Fruit fly (Drosophila melanogaster) whole organism, pupa: ENCODE data around the gene Cpr67Fa1.

Experiments used
- CG10348 ChIP-seq: fragments of 200-800 bp; sonication (Bioruptor generic); IDR thresholded peaks from 2 replicates; pipeline ENCODE4 v1.3.6; 2022; ENCODE audit warnings: missing biosample characterization, missing genetic modification characterization
- CG13204 ChIP-seq: fragments of 200-800 bp; sonication (Bioruptor generic); optimal IDR thresholded peaks from 2 replicates; lab custom pipeline; 2018; ENCODE audit warnings: missing biosample characterization, mild to moderate bottlenecking, missing genetic modification characterization, moderate library complexity
- CG14655 ChIP-seq: fragments of 200-800 bp; sonication (Bioruptor generic); optimal IDR thresholded peaks from 3 replicates; lab custom pipeline; 2017; ENCODE audit warnings: mild to moderate bottlenecking, missing biosample characterization, missing genetic modification reagents, missing genetic modification characterization
- CG15710 ChIP-seq: fragments of 200-800 bp; sonication (Bioruptor generic); optimal IDR thresholded peaks from 2 replicates; lab custom pipeline; 2018; ENCODE audit warnings: missing biosample characterization, mild to moderate bottlenecking, missing genetic modification characterization, moderate library complexity
- CG17806 ChIP-seq: fragments of 200-800 bp; sonication (Bioruptor generic); optimal IDR thresholded peaks from 2 replicates; lab custom pipeline; 2018; ENCODE audit warnings: missing biosample characterization, mild to moderate bottlenecking, missing genetic modification characterization, moderate library complexity
- CG4496 ChIP-seq: fragments of 200-800 bp; sonication (Bioruptor generic); IDR thresholded peaks from 3 replicates; pipeline ENCODE4 v1.3.6; 2022; ENCODE audit warnings: missing biosample characterization, missing genetic modification characterization
- CG8159 ChIP-seq: fragments of 200-800 bp; sonication (Bioruptor generic); optimal IDR thresholded peaks from 3 replicates; lab custom pipeline; 2018; ENCODE audit warnings: missing biosample characterization, mild to moderate bottlenecking, missing genetic modification characterization, moderate library complexity
- CG8301 ChIP-seq: fragments of 200-800 bp; sonication (Bioruptor generic); optimal IDR thresholded peaks from 2 replicates; lab custom pipeline; 2018; ENCODE audit warnings: missing biosample characterization, mild to moderate bottlenecking, missing genetic modification characterization
- D1 ChIP-seq: fragments of 200-800 bp; sonication (Bioruptor generic); optimal IDR thresholded peaks from 2 replicates; lab custom pipeline; 2018; ENCODE audit warnings: missing biosample characterization, mild to moderate bottlenecking, missing genetic modification characterization, moderate library complexity
- EcR ChIP-seq: fragments of 200-800 bp; sonication (Bioruptor generic); optimal IDR thresholded peaks from 3 replicates; lab custom pipeline; 2019; ENCODE audit warnings: missing biosample characterization, missing genetic modification characterization, mild to moderate bottlenecking, moderate library complexity, missing genetic modification reagents
- Ets98B ChIP-seq: fragments of 200-800 bp; sonication (Bioruptor generic); IDR thresholded peaks from 2 replicates; pipeline ENCODE4 v1.3.6; 2022; ENCODE audit warnings: missing biosample characterization, missing genetic modification characterization
- Snoo ChIP-seq: fragments of 200-800 bp; sonication (Bioruptor generic); optimal IDR thresholded peaks from 3 replicates; lab custom pipeline; 2017; ENCODE audit warnings: missing biosample characterization, mild to moderate bottlenecking, missing genetic modification characterization, inconsistent platforms

DNA sequence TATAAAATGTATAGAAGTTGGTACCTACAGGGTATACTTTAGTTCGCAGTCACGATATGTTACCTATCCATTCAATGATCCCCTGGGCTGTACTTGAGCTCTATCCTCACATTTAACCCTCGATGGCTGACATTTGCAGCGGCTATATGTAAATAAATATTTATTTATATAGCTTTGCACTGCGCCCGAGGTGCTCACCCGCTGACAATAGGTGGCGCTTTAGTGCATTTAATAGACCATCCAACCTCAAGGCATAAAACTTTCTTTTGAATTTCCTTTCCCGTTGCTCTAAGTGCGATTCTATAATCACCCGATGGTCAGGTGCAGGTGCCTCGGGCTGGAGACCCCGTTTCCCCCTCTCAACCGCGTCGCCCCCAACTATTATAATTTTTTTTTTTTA is 27.5 kb downstream of the Cpr67Fa1 start:
- TF ChIP-seq CG14655 (GFP tag; lab: Kevin White, UChicago) = no peak
- TF ChIP-seq CG13204 (GFP tag; lab: Kevin White, UChicago) = no peak
- TF ChIP-seq CG4496 (GFP tag; lab: Robert Waterston, UW) = no peak
- no peak for TF ChIP-seq CG17806 (tag; lab: Kevin White, UChicago)
- no peak for TF ChIP-seq CG10348 (GFP tag; lab: Robert Waterston, UW)
- TF ChIP-seq CG8159 = no peak
- no peak for TF ChIP-seq Snoo (tag; lab: Kevin White, UChicago)
- TF ChIP-seq EcR = no peak
- no peak for TF ChIP-seq D1 (tag; lab: Kevin White, UChicago)
- TF ChIP-seq CG15710 (tag; lab: Kevin White, UChicago) = no peak
- TF ChIP-seq Ets98B (GFP tag; lab: Robert Waterston, UW) = no peak
- no peak for TF ChIP-seq CG8301 (tag; lab: Kevin White, UChicago)
